Fruit fly (Drosophila melanogaster) whole organism: ENCODE results near the gene CG3277.

ENCODE experiments used
- CG8478 ChIP-seq: fragments of >200 bp; optimal IDR thresholded peaks from 2 replicates; lab custom pipeline; 2018; ENCODE audit warnings: inconsistent platforms
- pan ChIP-seq: fragments of >200 bp; optimal IDR thresholded peaks from 2 replicates; lab custom pipeline; 2017
- psq ChIP-seq: fragments of >200 bp; optimal IDR thresholded peaks from 2 replicates; lab custom pipeline; 2017
- usp ChIP-seq: fragments of >200 bp; optimal IDR thresholded peaks from 2 replicates; lab custom pipeline; 2017; ENCODE audit warnings: missing biosample characterization, missing genetic modification characterization, mixed read lengths

- peak; percentile 57 for TF ChIP-seq pan (lab: Kevin White, UChicago)
- TF ChIP-seq usp (GFP tag; lab: Kevin White, UChicago), result no peak
- TF ChIP-seq CG8478 (lab: Kevin White, UChicago), result no peak
- TF ChIP-seq psq, result no peak
Observed at dm6 chr2L:3338566-3339215, 34.8 kb downstream of the CG3277 start.
